Worm (Caenorhabditis elegans) whole organism, L4 larva: ENCODE results near the gene irld-2.

ENCODE experiments used
- D1046.2 ChIP-seq: fragments of 200-800 bp; sonication (Bioruptor generic); IDR thresholded peaks from 2 replicates; pipeline ENCODE4 v1.3.6; 2022; ENCODE audit warnings: missing genetic modification characterization, missing compliant biosample characterization
- F26F4.8 ChIP-seq: fragments of 200-800 bp; sonication (Bioruptor generic); conservative IDR thresholded peaks from 2 replicates; pipeline ENCODE4 v1.3.6; 2022; ENCODE audit warnings: missing genetic modification characterization, missing compliant biosample characterization
- F44E2.7 ChIP-seq: fragments of 200-800 bp; sonication (Bioruptor generic); IDR thresholded peaks from 2 replicates; pipeline ENCODE4 v2.1.2; 2022; ENCODE audit warnings: missing genetic modification characterization, missing compliant biosample characterization
- T20F7.1 ChIP-seq: fragments of 200-800 bp; sonication (Bioruptor generic); optimal IDR thresholded peaks from 2 replicates; lab custom pipeline; 2018; ENCODE audit warnings: mild to moderate bottlenecking, missing genetic modification characterization, missing compliant biosample characterization
- Y48G9A.11 ChIP-seq: fragments of 200-800 bp; sonication (Bioruptor generic); IDR thresholded peaks from 2 replicates; pipeline ENCODE4 v1.3.6; 2022; ENCODE audit warnings: missing genetic modification reagents, missing genetic modification characterization, missing compliant biosample characterization
- Y5F2A.4 ChIP-seq: fragments of 200-800 bp; sonication (Bioruptor generic); optimal IDR thresholded peaks from 2 replicates; lab custom pipeline; 2018; ENCODE audit warnings: mild to moderate bottlenecking, missing genetic modification characterization, missing compliant biosample characterization
- ZK546.5 ChIP-seq, 2 experiments: sonication (generic microtip); optimal IDR thresholded peaks; 2 replicates each; lab custom pipeline; 2017; ENCODE audit warnings: missing biosample characterization in 2 of 2, missing genetic modification characterization in 2 of 2
- aha-1 ChIP-seq: fragments of 150-350 bp; peaks from one replicate; lab custom pipeline; 2014; ENCODE audit warnings: missing biosample characterization, missing genetic modification characterization
- ceh-28 ChIP-seq: fragments of 150-350 bp; optimal IDR thresholded peaks from 2 replicates; lab custom pipeline; 2014; ENCODE audit warnings: missing biosample characterization, missing genetic modification reagents, missing genetic modification characterization
- ceh-32 ChIP-seq: sonication (generic microtip); optimal IDR thresholded peaks from 2 replicates; lab custom pipeline; 2016; ENCODE audit warnings: mild to moderate bottlenecking, missing genetic modification characterization, missing compliant biosample characterization; ENCODE audit not compliant: poor library complexity
- ceh-44 ChIP-seq: fragments of 200-800 bp; sonication (Bioruptor generic); IDR thresholded peaks from 2 replicates; pipeline ENCODE4 v1.3.6; 2022; ENCODE audit warnings: missing genetic modification reagents, missing genetic modification characterization, missing compliant biosample characterization
- ceh-62 ChIP-seq: sonication (generic microtip); optimal IDR thresholded peaks from 2 replicates; lab custom pipeline; 2017; ENCODE audit warnings: missing biosample characterization, missing genetic modification characterization
- ces-1 ChIP-seq: fragments of 150-350 bp; sonication (generic microtip); optimal IDR thresholded peaks from 4 replicates; lab custom pipeline; 2014; ENCODE audit warnings: missing biosample characterization, missing genetic modification reagents, missing genetic modification characterization
- daf-19 ChIP-seq: fragments of 200-800 bp; sonication (Bioruptor generic); conservative IDR thresholded peaks from 2 replicates; pipeline ENCODE4 v1.3.6; 2022; ENCODE audit warnings: missing genetic modification characterization, missing compliant biosample characterization
- dmd-6 ChIP-seq: fragments of 200-800 bp; sonication (Bioruptor generic); IDR thresholded peaks from 2 replicates; pipeline ENCODE4 v1.3.6; 2022; ENCODE audit warnings: missing genetic modification reagents, missing genetic modification characterization, missing compliant biosample characterization
- dmd-8 ChIP-seq: fragments of 200-800 bp; sonication (Bioruptor generic); IDR thresholded peaks from 2 replicates; pipeline ENCODE4 v1.3.6; 2022; ENCODE audit warnings: missing genetic modification characterization, missing compliant biosample characterization
- dpl-1 ChIP-seq: fragments of 150-350 bp; optimal IDR thresholded peaks from 2 replicates; lab custom pipeline; 2014; ENCODE audit warnings: missing biosample characterization, missing genetic modification reagents, missing genetic modification characterization
- duxl-1 ChIP-seq: sonication (generic microtip); optimal IDR thresholded peaks from 2 replicates; lab custom pipeline; 2016; ENCODE audit warnings: mild to moderate bottlenecking, missing genetic modification characterization, moderate library complexity, missing compliant biosample characterization; ENCODE audit not compliant: poor library complexity
- dve-1 ChIP-seq: sonication (generic microtip); optimal IDR thresholded peaks from 2 replicates; lab custom pipeline; 2017; ENCODE audit warnings: antibody characterized with exemption, mild to moderate bottlenecking, missing genetic modification characterization, missing compliant biosample characterization; ENCODE audit not compliant: insufficient read depth
- fkh-10 ChIP-seq: fragments of 150-350 bp; optimal IDR thresholded peaks from 2 replicates; lab custom pipeline; 2014; ENCODE audit warnings: missing biosample characterization, missing genetic modification reagents, missing genetic modification characterization
- fos-1 ChIP-seq: fragments of 150-350 bp; optimal IDR thresholded peaks from 2 replicates; lab custom pipeline; 2014; ENCODE audit warnings: missing biosample characterization, missing genetic modification characterization
- gei-8 ChIP-seq: fragments of 200-800 bp; sonication (Bioruptor generic); optimal IDR thresholded peaks from 2 replicates; lab custom pipeline; 2018; ENCODE audit warnings: mild to moderate bottlenecking, missing genetic modification characterization, missing compliant biosample characterization
- hif-1 ChIP-seq, 2 experiments: sonication (generic microtip); optimal IDR thresholded peaks; 2 replicates each; lab custom pipeline; 2016 to 2017; ENCODE audit warnings: missing compliant biosample characterization in 2 of 2, missing genetic modification characterization in 2 of 2, missing genetic modification reagents in 2 of 2, missing genotype in 2 of 2, mild to moderate bottlenecking in 1 of 2
- hlh-11 ChIP-seq: fragments of 200-800 bp; sonication (Bioruptor generic); optimal IDR thresholded peaks from 2 replicates; lab custom pipeline; 2018; ENCODE audit warnings: mild to moderate bottlenecking, missing genetic modification characterization, missing compliant biosample characterization
- hlh-30 ChIP-seq: sonication (generic microtip); optimal IDR thresholded peaks from 2 replicates; lab custom pipeline; 2017; ENCODE audit warnings: antibody characterized with exemption, mild to moderate bottlenecking, missing genetic modification characterization, missing compliant biosample characterization; ENCODE audit not compliant: insufficient read depth
- jun-1 ChIP-seq: fragments of 150-350 bp; optimal IDR thresholded peaks from 2 replicates; lab custom pipeline; 2014; ENCODE audit warnings: missing biosample characterization, missing genetic modification reagents, missing genetic modification characterization
- lim-7 ChIP-seq: fragments of 200-800 bp; sonication (Bioruptor generic); IDR thresholded peaks from 2 replicates; pipeline ENCODE4 v1.3.6; 2022; ENCODE audit warnings: missing genetic modification characterization, missing compliant biosample characterization
- lin-13 ChIP-seq: fragments of 150-350 bp; optimal IDR thresholded peaks from 2 replicates; lab custom pipeline; 2014; ENCODE audit warnings: missing biosample characterization, missing genetic modification reagents, missing genetic modification characterization
- lin-39 ChIP-seq: fragments of 150-350 bp; optimal IDR thresholded peaks from 2 replicates; lab custom pipeline; 2014; ENCODE audit warnings: missing biosample characterization, missing genetic modification reagents, missing genetic modification characterization
- lir-3 ChIP-seq: sonication (generic microtip); optimal IDR thresholded peaks from 2 replicates; lab custom pipeline; 2016; ENCODE audit warnings: mild to moderate bottlenecking, missing genetic modification characterization, missing compliant biosample characterization
- lsy-2 ChIP-seq, 2 experiments: fragments of 150-350 bp in 1 of 2; sonication (generic microtip) in 1 of 2; optimal IDR thresholded peaks; 2 replicates each; lab custom pipeline; 2014 to 2017; ENCODE audit warnings: missing biosample characterization in 2 of 2, missing genetic modification characterization in 2 of 2
- mdl-1 ChIP-seq, 2 experiments: fragments of 150-350 bp in 1 of 2; sonication (generic microtip) in 1 of 2; optimal IDR thresholded peaks; 2 replicates each; lab custom pipeline; 2014 to 2017; ENCODE audit warnings: missing biosample characterization in 2 of 2, missing genetic modification characterization in 2 of 2
- mdt-29 ChIP-seq: fragments of 200-800 bp; sonication (Bioruptor generic); IDR thresholded peaks from 2 replicates; pipeline ENCODE4 v1.3.6; 2022; ENCODE audit warnings: missing genetic modification reagents, missing genetic modification characterization, missing compliant biosample characterization
- mxl-2 ChIP-seq: fragments of 200-800 bp; sonication (Bioruptor generic); conservative IDR thresholded peaks from 2 replicates; pipeline ENCODE4 v1.3.6; 2022; ENCODE audit warnings: missing genetic modification reagents, missing genetic modification characterization, missing compliant biosample characterization
- mxl-3 ChIP-seq: fragments of 200-800 bp; sonication (Bioruptor generic); optimal IDR thresholded peaks from 2 replicates; lab custom pipeline; 2018; ENCODE audit warnings: mild to moderate bottlenecking, missing genetic modification characterization, missing compliant biosample characterization
- nhr-237 ChIP-seq: sonication (generic microtip); optimal IDR thresholded peaks from 2 replicates; lab custom pipeline; 2017; ENCODE audit warnings: missing biosample characterization, missing genetic modification characterization
- nhr-28 ChIP-seq: fragments of 150-350 bp; optimal IDR thresholded peaks from 2 replicates; lab custom pipeline; 2014; ENCODE audit warnings: missing biosample characterization, missing genetic modification characterization
- nhr-41 ChIP-seq: fragments of 200-800 bp; sonication (Bioruptor generic); IDR thresholded peaks from 2 replicates; pipeline ENCODE4 v1.3.6; 2022; ENCODE audit warnings: missing genetic modification reagents, missing genetic modification characterization, missing compliant biosample characterization
- nhr-42 ChIP-seq: fragments of 200-800 bp; sonication (Bioruptor generic); IDR thresholded peaks from 2 replicates; pipeline ENCODE4 v1.3.6; 2022; ENCODE audit warnings: missing genetic modification characterization, missing compliant biosample characterization
- php-3 ChIP-seq: fragments of 200-800 bp; sonication (Bioruptor generic); IDR thresholded peaks from 2 replicates; pipeline ENCODE4 v1.3.6; 2022; ENCODE audit warnings: missing genetic modification reagents, missing genetic modification characterization, missing compliant biosample characterization
- pqm-1 ChIP-seq: sonication (generic microtip); optimal IDR thresholded peaks from 2 replicates; lab custom pipeline; 2017; ENCODE audit warnings: missing biosample characterization, missing genetic modification characterization
- rbr-2 ChIP-seq: sonication (generic microtip); optimal IDR thresholded peaks from 2 replicates; lab custom pipeline; 2016; ENCODE audit warnings: missing genotype, missing genetic modification characterization, missing compliant biosample characterization
- saeg-2 ChIP-seq: fragments of 200-800 bp; sonication (Bioruptor generic); IDR thresholded peaks from 2 replicates; pipeline ENCODE4 v1.3.6; 2022; ENCODE audit warnings: missing genetic modification reagents, missing genetic modification characterization, missing compliant biosample characterization
- skn-1 ChIP-seq: fragments of 150-350 bp; optimal IDR thresholded peaks from 2 replicates; lab custom pipeline; 2014; ENCODE audit warnings: missing biosample characterization, missing genetic modification characterization
- snpc-1.2 ChIP-seq: fragments of 200-800 bp; sonication (Bioruptor generic); IDR thresholded peaks from 2 replicates; pipeline ENCODE4 v1.3.6; 2022; ENCODE audit warnings: missing genetic modification reagents, missing genetic modification characterization, missing compliant biosample characterization
- spr-1 ChIP-seq: sonication (generic microtip); optimal IDR thresholded peaks from 2 replicates; lab custom pipeline; 2016; ENCODE audit warnings: mild to moderate bottlenecking, missing genetic modification characterization, missing compliant biosample characterization
- unc-130 ChIP-seq: sonication (generic microtip); optimal IDR thresholded peaks from 2 replicates; lab custom pipeline; 2016; ENCODE audit warnings: missing genetic modification reagents, missing genetic modification characterization, missing compliant biosample characterization
- unc-39 ChIP-seq: sonication (generic microtip); optimal IDR thresholded peaks from 2 replicates; lab custom pipeline; 2017; ENCODE audit warnings: missing biosample characterization, missing genetic modification characterization
- unc-62 ChIP-seq, 3 experiments: fragments of 150-350 bp in 1 of 3; sonication (generic microtip); optimal IDR thresholded peaks in 2 of 3; peaks in 1 of 3; 1 replicate in 1 of 3; 2 replicates in 2 of 3; lab custom pipeline; 2014 to 2017; ENCODE audit warnings: missing biosample characterization in 3 of 3, missing genetic modification characterization in 3 of 3, missing genetic modification reagents in 3 of 3, missing genotype in 1 of 3
- vab-7 ChIP-seq: fragments of 200-800 bp; sonication (Bioruptor generic); IDR thresholded peaks from 2 replicates; pipeline ENCODE4 v1.3.6; 2022; ENCODE audit warnings: missing genetic modification reagents, missing genetic modification characterization, missing compliant biosample characterization
- zag-1 ChIP-seq: fragments of 150-350 bp; optimal IDR thresholded peaks from 2 replicates; lab custom pipeline; 2014; ENCODE audit warnings: missing biosample characterization, missing genetic modification characterization
- zip-2 ChIP-seq: fragments of 150-350 bp; optimal IDR thresholded peaks from 2 replicates; lab custom pipeline; 2014; ENCODE audit warnings: missing biosample characterization, missing genetic modification characterization

Gene irld-2

DNA sequence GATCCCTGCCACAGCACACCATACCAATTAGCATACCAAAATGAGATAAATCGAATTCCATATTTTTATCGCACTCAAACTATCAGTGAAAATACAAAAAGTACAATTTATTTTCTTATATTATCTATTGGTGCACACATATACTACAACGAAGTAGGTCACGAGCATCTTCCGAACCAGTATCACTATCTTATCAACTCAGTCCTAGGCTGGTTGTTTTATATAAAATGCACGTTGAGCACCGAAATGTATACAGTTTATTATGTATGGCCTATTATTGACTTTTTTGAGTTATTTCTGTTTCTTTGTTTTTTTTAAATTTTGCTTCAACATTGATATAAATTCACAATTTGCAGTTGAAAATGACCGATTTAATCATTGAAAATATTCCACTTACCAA lies 20.9 kb upstream of the irld-2 start, which contains the start of gene C29F7.2 (continued):
- TF ChIP-seq nhr-41 (GFP tag; lab: Robert Waterston, UW) (no peak), lir-3 (no peak), duxl-1 (tag; lab: Kevin White, UChicago) (no peak), Y5F2A.4 (GFP tag; lab: Kevin White, UChicago) (no peak), hif-1 (tag; optimal IDR thresholded peaks at IDR 0.05; lab: Kevin White, UChicago) (peak in 1 of 2 experiments; percentile 28), dpl-1 (GFP tag; lab: Kevin White, UChicago) (no peak), hlh-30 (tag; lab: Kevin White, UChicago) (peak; percentile 10), saeg-2 (no peak), F44E2.7 (GFP tag; lab: Robert Waterston, UW) (no peak), spr-1 (tag; lab: Kevin White, UChicago) (no peak), fkh-10 (no peak), dmd-8 (GFP tag; lab: Robert Waterston, UW) (no peak), snpc-1.2 (GFP tag; lab: Robert Waterston, UW) (no peak), mdt-29 (GFP tag; lab: Robert Waterston, UW) (no peak), lim-7 (no peak), ceh-62 (tag; lab: Kevin White, UChicago) (no peak), unc-62 (GFP tag; optimal IDR thresholded peaks at IDR 0.05 in 1 of 2; lab: Kevin White, UChicago) (peak in 1 of 2 experiments; percentile 61), unc-62 (tag; optimal IDR thresholded peaks at IDR 0.05; lab: Kevin White, UChicago) (no peak), zag-1 (no peak), lin-13 (GFP tag; lab: Kevin White, UChicago) (no peak), dmd-6 (GFP tag; lab: Robert Waterston, UW) (peak; percentile 48; the same call in 1 of the 2 replicates), F26F4.8 (GFP tag; lab: Robert Waterston, UW) (no peak), fos-1 (tag; lab: Kevin White, UChicago) (no peak), ceh-28 (tag; lab: Kevin White, UChicago) (no peak), unc-39 (no peak), unc-130 (no peak), pqm-1 (tag; lab: Kevin White, UChicago) (peak; percentile 47), lsy-2 (tag; optimal IDR thresholded peaks at IDR 0.05; lab: Kevin White, UChicago) (no peak), T20F7.1 (GFP tag; lab: Kevin White, UChicago) (no peak), skn-1 (tag; lab: Kevin White, UChicago) (no peak), gei-8 (GFP tag; lab: Kevin White, UChicago) (no peak), vab-7 (GFP tag; lab: Robert Waterston, UW) (no peak), ceh-32 (no peak), hlh-11 (tag; lab: Kevin White, UChicago) (peak; percentile 53), zip-2 (tag; lab: Kevin White, UChicago) (no peak), ZK546.5 (tag; optimal IDR thresholded peaks at IDR 0.05; lab: Kevin White, UChicago) (no peak), Y48G9A.11 (no peak), mxl-2 (no peak), rbr-2 (tag; lab: Kevin White, UChicago) (no peak), mxl-3 (GFP tag; lab: Kevin White, UChicago) (no peak), ceh-44 (GFP tag; lab: Robert Waterston, UW) (no peak), php-3 (GFP tag; lab: Robert Waterston, UW) (0 out of 2 replicates have a peak, but pooled peaks have one; percentile 33), jun-1 (no peak), nhr-42 (GFP tag; lab: Robert Waterston, UW) (no peak), ces-1 (GFP tag; lab: Kevin White, UChicago) (no peak), daf-19 (GFP tag; lab: Robert Waterston, UW) (no peak), nhr-28 (tag; lab: Kevin White, UChicago) (peak; percentile 97), lin-39 (tag; lab: Kevin White, UChicago) (no peak), mdl-1 (tag; optimal IDR thresholded peaks at IDR 0.05; lab: Kevin White, UChicago) (no peak), nhr-237 (tag; lab: Kevin White, UChicago) (no peak), D1046.2 (no peak), aha-1 (no peak), dve-1 (peak; percentile 84)
